Fruit fly (Drosophila melanogaster) whole organism, embryonic: Measurements from ENCODE around the gene Cpr30F.

Experiments
- Aef1 ChIP-seq: fragments of 200-800 bp; sonication (Bioruptor generic); IDR thresholded peaks from 3 replicates; pipeline ENCODE4 v1.3.6; 2022; ENCODE audit warnings: missing biosample characterization, missing genetic modification characterization
- Bgb ChIP-seq: fragments of 200-800 bp; sonication (Bioruptor generic); IDR thresholded peaks from 2 replicates; pipeline ENCODE4 v1.3.6; 2022; ENCODE audit warnings: missing biosample characterization, missing genetic modification characterization; ENCODE audit not compliant: partially characterized antibody
- CG12104 ChIP-seq: fragments of 200-800 bp; sonication (Bioruptor generic); optimal IDR thresholded peaks from 3 replicates; lab custom pipeline; 2016; ENCODE audit warnings: missing biosample characterization, missing genetic modification characterization
- CG12299 ChIP-seq: fragments of 200-800 bp; sonication (Bioruptor generic); optimal IDR thresholded peaks from 2 replicates; lab custom pipeline; 2018; ENCODE audit warnings: missing biosample characterization, mild to moderate bottlenecking, missing genetic modification characterization
- CG1233 ChIP-seq: fragments of 200-800 bp; sonication (Bioruptor generic); optimal IDR thresholded peaks from 4 replicates; lab custom pipeline; 2018; ENCODE audit warnings: missing biosample characterization, mild to moderate bottlenecking, missing genetic modification characterization
- CG12391 ChIP-seq: fragments of 200-800 bp; sonication (Bioruptor generic); optimal IDR thresholded peaks from 3 replicates; lab custom pipeline; 2018; ENCODE audit warnings: missing biosample characterization, mild to moderate bottlenecking, missing genetic modification characterization, moderate library complexity
- CG12659 ChIP-seq: fragments of 200-800 bp; sonication (Bioruptor generic); optimal IDR thresholded peaks from 3 replicates; lab custom pipeline; 2017; ENCODE audit warnings: mild to moderate bottlenecking, missing biosample characterization, missing genetic modification reagents, missing genetic modification characterization
- CG13123 ChIP-seq: fragments of 200-800 bp; sonication (Bioruptor generic); optimal IDR thresholded peaks from 2 replicates; lab custom pipeline; 2016; ENCODE audit warnings: missing biosample characterization, missing genetic modification characterization
- CG14860 ChIP-seq: fragments of 200-800 bp; sonication (Bioruptor generic); IDR thresholded peaks from 3 replicates; pipeline ENCODE4 v1.3.6; 2022; ENCODE audit warnings: missing biosample characterization, missing genetic modification characterization; ENCODE audit not compliant: partially characterized antibody
- CG15073 ChIP-seq: fragments of 200-800 bp; sonication (Bioruptor generic); optimal IDR thresholded peaks from 2 replicates; lab custom pipeline; 2016; ENCODE audit warnings: missing biosample characterization, missing genetic modification characterization
- CG15479 ChIP-seq: fragments of 200-800 bp; sonication (Bioruptor generic); optimal IDR thresholded peaks from 3 replicates; lab custom pipeline; 2019; ENCODE audit warnings: missing biosample characterization, mild to moderate bottlenecking, missing genetic modification characterization, moderate library complexity
- CG1603 ChIP-seq: fragments of 200-800 bp; sonication (Bioruptor generic); optimal IDR thresholded peaks from 2 replicates; lab custom pipeline; 2019; ENCODE audit warnings: missing biosample characterization, mild to moderate bottlenecking, missing genetic modification characterization, moderate library complexity
- CG17568 ChIP-seq: fragments of 200-800 bp; sonication (Bioruptor generic); optimal IDR thresholded peaks from 2 replicates; lab custom pipeline; 2018; ENCODE audit warnings: missing biosample characterization, mild to moderate bottlenecking, missing genetic modification characterization, moderate library complexity
- CG17912 ChIP-seq: fragments of 200-800 bp; sonication (Bioruptor generic); optimal IDR thresholded peaks from 2 replicates; lab custom pipeline; 2018; ENCODE audit warnings: missing biosample characterization, mild to moderate bottlenecking, missing genetic modification characterization
- CG2116 ChIP-seq: fragments of 200-800 bp; sonication (Bioruptor generic); optimal IDR thresholded peaks from 3 replicates; lab custom pipeline; 2018; ENCODE audit warnings: missing biosample characterization, mild to moderate bottlenecking, missing genetic modification characterization
- CG33213 ChIP-seq: fragments of 200-800 bp; sonication (Bioruptor generic); optimal IDR thresholded peaks from 3 replicates; lab custom pipeline; 2016; ENCODE audit warnings: missing biosample characterization, missing genetic modification characterization
- CG4424 ChIP-seq: fragments of 200-800 bp; sonication (Bioruptor generic); optimal IDR thresholded peaks from 3 replicates; lab custom pipeline; 2016; ENCODE audit warnings: missing biosample characterization, missing genetic modification characterization
- CG6175 ChIP-seq: fragments of 200-800 bp; sonication (Bioruptor generic); IDR thresholded peaks from 3 replicates; pipeline ENCODE4 v1.3.6; 2022; ENCODE audit warnings: missing biosample characterization, missing genetic modification characterization
- CG7963 ChIP-seq: fragments of 200-800 bp; sonication (Bioruptor generic); IDR thresholded peaks from 3 replicates; pipeline ENCODE4 v1.3.6; 2022; ENCODE audit warnings: missing biosample characterization, missing genetic modification characterization; ENCODE audit not compliant: partially characterized antibody
- CG9609 ChIP-seq: fragments of 200-800 bp; sonication (Bioruptor generic); optimal IDR thresholded peaks from 3 replicates; lab custom pipeline; 2016; ENCODE audit warnings: missing biosample characterization, missing genetic modification characterization
- Hey ChIP-seq: fragments of 200-800 bp; sonication (Bioruptor generic); optimal IDR thresholded peaks from 3 replicates; lab custom pipeline; 2018; ENCODE audit warnings: missing biosample characterization, mild to moderate bottlenecking, missing genetic modification characterization
- Jarid2 ChIP-seq: fragments of 200-800 bp; sonication (Bioruptor generic); optimal IDR thresholded peaks from 3 replicates; lab custom pipeline; 2017; ENCODE audit warnings: mild to moderate bottlenecking, missing biosample characterization, missing genetic modification reagents, missing genetic modification characterization
- Med ChIP-seq: fragments of 200-800 bp; sonication (Bioruptor generic); peaks from one replicate; lab custom pipeline; 2016; ENCODE audit warnings: missing biosample characterization, missing genetic modification characterization, mild to moderate bottlenecking, inconsistent platforms, moderate library complexity
- Myb ChIP-seq: fragments of 200-800 bp; sonication (Bioruptor generic); optimal IDR thresholded peaks from 2 replicates; lab custom pipeline; 2016; ENCODE audit warnings: missing biosample characterization, missing genetic modification characterization
- Nf-YB ChIP-seq: fragments of 200-800 bp; sonication (Bioruptor generic); optimal IDR thresholded peaks from 3 replicates; lab custom pipeline; 2019; ENCODE audit warnings: missing biosample characterization, mild to moderate bottlenecking, missing genetic modification characterization, moderate library complexity
- Sox102F ChIP-seq: fragments of 200-800 bp; sonication (Bioruptor generic); optimal IDR thresholded peaks from 2 replicates; lab custom pipeline; 2018; ENCODE audit warnings: missing biosample characterization, mild to moderate bottlenecking, missing genetic modification characterization, moderate library complexity
- TFAM ChIP-seq: fragments of 200-800 bp; sonication (Bioruptor generic); optimal IDR thresholded peaks from 2 replicates; lab custom pipeline; 2017; ENCODE audit warnings: missing biosample characterization, missing genetic modification characterization, inconsistent platforms
- Taf1 ChIP-seq: fragments of 200-800 bp; sonication (Bioruptor generic); IDR thresholded peaks from 2 replicates; pipeline ENCODE4 v1.3.6; 2022; ENCODE audit warnings: missing biosample characterization, missing genetic modification characterization
- Tbp ChIP-seq: fragments of >200 bp; optimal IDR thresholded peaks from 2 replicates; lab custom pipeline; 2018; ENCODE audit warnings: missing biosample characterization, missing genetic modification characterization
- al ChIP-seq: fragments of 200-800 bp; sonication (Bioruptor generic); IDR thresholded peaks from 2 replicates; pipeline ENCODE4 v1.3.6; 2022; ENCODE audit warnings: missing biosample characterization, missing genetic modification characterization
- bbx ChIP-seq: fragments of 200-800 bp; sonication (Bioruptor generic); IDR thresholded peaks from 2 replicates; pipeline ENCODE4 v1.3.6; 2022; ENCODE audit warnings: missing biosample characterization, missing genetic modification characterization; ENCODE audit not compliant: partially characterized antibody
- bowl ChIP-seq: fragments of 200-800 bp; sonication (Bioruptor generic); IDR thresholded peaks from 2 replicates; pipeline ENCODE4 v1.3.6; 2022; ENCODE audit warnings: missing biosample characterization, missing genetic modification characterization
- chn ChIP-seq: fragments of 200-800 bp; sonication (Bioruptor generic); optimal IDR thresholded peaks from 2 replicates; lab custom pipeline; 2016; ENCODE audit warnings: missing biosample characterization, missing genetic modification characterization
- corto ChIP-seq: fragments of 200-800 bp; sonication (Bioruptor generic); optimal IDR thresholded peaks from 2 replicates; lab custom pipeline; 2016; ENCODE audit warnings: missing biosample characterization, mild to moderate bottlenecking, missing genetic modification characterization, moderate library complexity
- ems ChIP-seq: fragments of 200-800 bp; sonication (Bioruptor generic); optimal IDR thresholded peaks from 3 replicates; lab custom pipeline; 2016; ENCODE audit warnings: missing biosample characterization, missing genetic modification characterization
- gt ChIP-seq: fragments of 200-800 bp; sonication (Bioruptor generic); IDR thresholded peaks from 2 replicates; pipeline ENCODE4 v1.3.6; 2022; ENCODE audit warnings: missing biosample characterization, missing genetic modification characterization
- insv ChIP-seq, 2 experiments: fragments of 200-800 bp; sonication (Bioruptor generic); optimal IDR thresholded peaks; 3 replicates each; lab custom pipeline; 2016 to 2018; ENCODE audit warnings: missing biosample characterization in 2 of 2, missing genetic modification characterization in 2 of 2
- kay ChIP-seq: fragments of 200-800 bp; sonication (Bioruptor generic); optimal IDR thresholded peaks from 2 replicates; lab custom pipeline; 2016; ENCODE audit warnings: missing biosample characterization, missing genetic modification characterization
- lola ChIP-seq, 3 experiments: fragments of >200 bp in 2 of 3; fragments of 200-800 bp in 1 of 3; sonication (Bioruptor generic) in 1 of 3; optimal IDR thresholded peaks; 2 replicates each; lab custom pipeline; 2017 to 2019; ENCODE audit warnings: missing biosample characterization in 3 of 3, missing genetic modification characterization in 3 of 3, mild to moderate bottlenecking in 1 of 3, moderate library complexity in 1 of 3
- mam ChIP-seq: fragments of 200-800 bp; sonication (Bioruptor generic); optimal IDR thresholded peaks from 3 replicates; lab custom pipeline; 2016; ENCODE audit warnings: missing biosample characterization, missing genetic modification characterization
- nerfin-1 ChIP-seq: fragments of 200-800 bp; sonication (Bioruptor generic); optimal IDR thresholded peaks from 3 replicates; lab custom pipeline; 2019; ENCODE audit warnings: missing biosample characterization, mild to moderate bottlenecking, missing genetic modification characterization, moderate library complexity
- nom ChIP-seq: fragments of 200-800 bp; sonication (Bioruptor generic); optimal IDR thresholded peaks from 2 replicates; lab custom pipeline; 2017; ENCODE audit warnings: missing biosample characterization, missing genetic modification characterization, mild to moderate bottlenecking, moderate library complexity, missing genetic modification reagents
- pan ChIP-seq, 4 experiments: fragments of >200 bp in 3 of 4; fragments of 200-800 bp in 1 of 4; sonication (Bioruptor generic) in 1 of 4; optimal IDR thresholded peaks in 3 of 4; IDR thresholded peaks in 1 of 4; 2 replicates each; pipeline versions ENCODE4 v1.3.6 to Lab custom; 2017 to 2022; ENCODE audit warnings: missing biosample characterization in 2 of 4, missing genetic modification characterization in 2 of 4, mixed read lengths in 1 of 4
- sens ChIP-seq: fragments of 200-800 bp; sonication (Bioruptor generic); peaks from one replicate; lab custom pipeline; 2016; ENCODE audit warnings: missing biosample characterization, missing genetic modification characterization
- tap ChIP-seq: fragments of 200-800 bp; optimal IDR thresholded peaks from 3 replicates; lab custom pipeline; 2019; ENCODE audit warnings: missing biosample characterization, mild to moderate bottlenecking, missing genetic modification characterization, moderate library complexity
- vvl ChIP-seq: fragments of 200-800 bp; sonication (Bioruptor generic); IDR thresholded peaks from 2 replicates; pipeline ENCODE4 v1.3.6; 2022; ENCODE audit warnings: missing biosample characterization, missing genetic modification characterization
- zf30C ChIP-seq: fragments of 200-800 bp; sonication (Bioruptor generic); optimal IDR thresholded peaks from 3 replicates; lab custom pipeline; 2018; ENCODE audit warnings: missing biosample characterization, mild to moderate bottlenecking, missing genetic modification characterization

Cpr30F gene

dm6 chr2L:9966983-9967737 lies 34.2 kb upstream of the Cpr30F start, which contains the start of the genes Dref and RpL13 (continued):
- TF ChIP-seq pan (optimal IDR thresholded peaks at IDR 0.05; lab: Kevin White, UChicago) = no peak
- peak in 1 of 2 experiments; percentile 75 for TF ChIP-seq pan (GFP tag; optimal IDR thresholded peaks at IDR 0.05 in 1 of 2, IDR thresholded peaks at IDR 0.05 in 1 of 2)
- TF ChIP-seq CG9609 (GFP tag; lab: Kevin White, UChicago) = peak; percentile 72
- peak; percentile 78 for TF ChIP-seq Bgb (GFP tag; lab: Robert Waterston, UW)
- TF ChIP-seq zf30C = peak; percentile 63
- TF ChIP-seq CG14860 (GFP tag; lab: Robert Waterston, UW) = peak; percentile 83
- peak; percentile 66; the same call in 1 of the 3 replicates for TF ChIP-seq CG7963 (GFP tag; lab: Robert Waterston, UW)
- peak; percentile 84 for TF ChIP-seq nerfin-1
- peak; percentile 72 for TF ChIP-seq Myb
- TF ChIP-seq bbx (GFP tag; lab: Robert Waterston, UW) = peak; percentile 68
- peak; percentile 78 for TF ChIP-seq CG12104
- no peak; the same call in 1 of the 2 replicates for TF ChIP-seq Taf1
- TF ChIP-seq lola (GFP tag; optimal IDR thresholded peaks at IDR 0.05; lab: Kevin White, UChicago) = peak in 1 of 3 experiments; percentile 61
- TF ChIP-seq CG17912 (GFP tag; lab: Kevin White, UChicago) = peak; percentile 96
- peak; percentile 90 for TF ChIP-seq Hey (tag; lab: Kevin White, UChicago)
- TF ChIP-seq CG12391 (tag; lab: Kevin White, UChicago) = peak; percentile 88
- peak; percentile 68 for TF ChIP-seq al
- peak; percentile 99 for TF ChIP-seq Med (GFP tag; lab: Kevin White, UChicago)
- TF ChIP-seq CG13123 (GFP tag; lab: Kevin White, UChicago) = peak; percentile 97
- TF ChIP-seq Tbp = no peak
- TF ChIP-seq corto (GFP tag; lab: Kevin White, UChicago) = peak; percentile 77
- peak; percentile 90 for TF ChIP-seq CG1603 (tag; lab: Kevin White, UChicago)
- TF ChIP-seq chn (GFP tag; lab: Kevin White, UChicago) = peak; percentile 64
- TF ChIP-seq Sox102F = peak; percentile 68
- TF ChIP-seq CG17568 (GFP tag; lab: Kevin White, UChicago) = no peak
- 0 out of 2 replicates have a peak, but pooled peaks have one; percentile 32 for TF ChIP-seq bowl (GFP tag; lab: Robert Waterston, UW)
- peak; percentile 79 for TF ChIP-seq CG15479
- TF ChIP-seq CG6175 (GFP tag; lab: Robert Waterston, UW) = peak; percentile 79
- TF ChIP-seq insv (GFP tag; optimal IDR thresholded peaks at IDR 0.05; lab: Kevin White, UChicago) = peak in 1 of 2 experiments; percentile 79
- peak; percentile 36 for TF ChIP-seq kay (GFP tag; lab: Kevin White, UChicago)
- peak; percentile 90 for TF ChIP-seq vvl (GFP tag; lab: Robert Waterston, UW)
- TF ChIP-seq CG1233 (GFP tag; lab: Kevin White, UChicago) = peak; percentile 93
- peak; percentile 79 for TF ChIP-seq ems (GFP tag; lab: Kevin White, UChicago)
- TF ChIP-seq CG12299 = peak; percentile 91
- peak; percentile 79 for TF ChIP-seq tap (tag; lab: Kevin White, UChicago)
- peak; percentile 74 for TF ChIP-seq Nf-YB (GFP tag; lab: Kevin White, UChicago)
- TF ChIP-seq gt (GFP tag; lab: Robert Waterston, UW) = 0 out of 2 replicates have a peak, but pooled peaks have one; percentile 16
- peak; percentile 97 for TF ChIP-seq sens (GFP tag; lab: Kevin White, UChicago)
- TF ChIP-seq mam (GFP tag; lab: Kevin White, UChicago) = peak; percentile 84
- peak; percentile 95 for TF ChIP-seq CG12659 (GFP tag; lab: Kevin White, UChicago)
- peak; percentile 92 for TF ChIP-seq nom (GFP tag; lab: Kevin White, UChicago)
- TF ChIP-seq Jarid2 (GFP tag; lab: Kevin White, UChicago) = no peak
- peak; percentile 92 for TF ChIP-seq CG33213 (GFP tag; lab: Kevin White, UChicago)
- no peak for TF ChIP-seq CG15073 (GFP tag; lab: Kevin White, UChicago)
- TF ChIP-seq Aef1 = peak; percentile 47
- peak; percentile 75 for TF ChIP-seq CG4424 (GFP tag; lab: Kevin White, UChicago)
- TF ChIP-seq TFAM (GFP tag; lab: Kevin White, UChicago) = peak; percentile 41
- TF ChIP-seq CG2116 (GFP tag; lab: Kevin White, UChicago) = peak; percentile 96
